Fruit fly (Drosophila melanogaster): ENCODE measurements around the gene CG14075.

The CG14075 gene

DNA sequence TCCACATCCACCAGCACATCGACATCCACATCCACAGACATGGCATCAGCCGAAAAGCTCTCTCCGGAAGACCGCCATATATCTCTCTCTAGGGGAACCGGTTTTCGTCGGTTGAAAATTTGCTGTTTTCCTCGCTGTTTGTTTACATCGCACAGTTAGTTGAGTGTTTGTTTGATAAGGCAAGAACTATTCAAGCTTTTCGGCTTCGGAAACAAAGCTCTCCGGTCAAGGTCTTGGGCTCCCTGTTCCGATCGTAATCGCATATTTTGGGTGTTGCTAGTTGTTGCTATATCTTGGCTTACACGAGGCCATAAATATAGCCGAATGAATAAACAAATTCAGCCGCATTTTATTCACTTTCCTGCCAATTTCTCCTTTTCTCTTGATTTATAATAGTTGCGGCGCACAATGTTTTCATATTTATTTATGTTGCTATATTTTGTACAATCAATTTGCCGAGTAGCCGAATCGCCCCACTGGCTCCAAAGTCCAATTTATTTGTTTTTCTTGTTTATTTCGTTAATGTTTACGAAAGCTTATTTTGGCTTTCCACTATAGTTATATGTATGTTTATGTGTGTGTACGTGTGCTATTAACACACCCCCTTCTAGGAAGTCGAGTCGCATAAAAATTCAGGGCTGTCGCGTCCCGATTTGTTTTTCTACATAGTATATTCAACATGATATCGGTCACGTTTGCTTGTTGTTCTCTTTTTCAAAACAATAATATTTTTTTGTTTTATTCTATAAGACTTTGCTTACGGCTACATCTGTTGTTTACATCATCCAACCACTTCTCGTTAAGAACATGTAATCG is 12.2 kb downstream of the CG14075 start (continued):
- TF ChIP-seq lab (GFP tag; optimal IDR thresholded peaks at IDR 0.05) (peak; percentile 27), Fer2 (tag; optimal IDR thresholded peaks at IDR 0.05) (peak; percentile 13), Antp (GFP tag; optimal IDR thresholded peaks at IDR 0.05) (no peak), gcm (GFP tag; optimal IDR thresholded peaks at IDR 0.05) (no peak), CG10462 (GFP tag; optimal IDR thresholded peaks at IDR 0.05) (no peak), schlank (tag; optimal IDR thresholded peaks at IDR 0.05) (no peak), zfh1 (GFP tag; IDR thresholded peaks at IDR 0.05) (peak; percentile 32; the same call in 1 of the 3 replicates), crp (GFP tag; optimal IDR thresholded peaks at IDR 0.05) (no peak), dm (GFP tag; optimal IDR thresholded peaks at IDR 0.05) (no peak), bigmax (GFP tag; optimal IDR thresholded peaks at IDR 0.05) (no peak), CG31441 (GFP tag; IDR thresholded peaks at IDR 0.05) (no peak), NC2α (GFP tag; optimal IDR thresholded peaks at IDR 0.05) (no peak), CG12236 (GFP tag; optimal IDR thresholded peaks at IDR 0.05) (no peak), en (GFP tag; optimal IDR thresholded peaks at IDR 0.05) (no peak), da (GFP tag; optimal IDR thresholded peaks at IDR 0.05) (no peak), CG3281 (GFP tag; optimal IDR thresholded peaks at IDR 0.05) (peak; percentile 65), gt (GFP tag; IDR thresholded peaks at IDR 0.05) (no peak), pum (GFP tag; optimal IDR thresholded peaks at IDR 0.05) (no peak), CG11398 (GFP tag; optimal IDR thresholded peaks at IDR 0.05) (no peak), knrl (GFP tag; IDR thresholded peaks at IDR 0.05; ENCODE audit: partially characterized antibody) (no peak), bcd (GFP tag; optimal IDR thresholded peaks at IDR 0.05) (no peak), Trl (optimal IDR thresholded peaks at IDR 0.05) (peak; percentile 54 to 82), Trl (GFP tag; optimal IDR thresholded peaks at IDR 0.05) (no peak), Tbp (GFP tag; optimal IDR thresholded peaks at IDR 0.05) (no peak), CG12071 (GFP tag; optimal IDR thresholded peaks at IDR 0.05) (no peak), ac (GFP tag; optimal IDR thresholded peaks at IDR 0.05) (no peak), jing (GFP tag; optimal IDR thresholded peaks at IDR 0.05) (no peak), CG18619 (GFP tag; optimal IDR thresholded peaks at IDR 0.05) (no peak), CG11093 (GFP tag; IDR thresholded peaks at IDR 0.05) (no peak), Vsx1 (GFP tag; optimal IDR thresholded peaks at IDR 0.05) (peak; percentile 51), CG33557 (GFP tag; optimal IDR thresholded peaks at IDR 0.05) (no peak), Six4 (GFP tag; optimal IDR thresholded peaks at IDR 0.05) (no peak), Ssrp (tag; optimal IDR thresholded peaks at IDR 0.05) (no peak), cwo (GFP tag; optimal IDR thresholded peaks at IDR 0.05) (peak; percentile 73), nau (GFP tag; optimal IDR thresholded peaks at IDR 0.05) (no peak), NFAT (GFP tag; IDR thresholded peaks at IDR 0.05) (no peak), CG2678 (tag; optimal IDR thresholded peaks at IDR 0.05) (peak; percentile 53), p53 (GFP tag; optimal IDR thresholded peaks at IDR 0.05) (no peak), CG33213 (GFP tag; optimal IDR thresholded peaks at IDR 0.05) (no peak), CG5953 (GFP tag; IDR thresholded peaks at IDR 0.05) (no peak), tll (GFP tag; optimal IDR thresholded peaks at IDR 0.05) (no peak), CG6791 (GFP tag; IDR thresholded peaks at IDR 0.05; ENCODE audit: partially characterized antibody) (no peak), zfh2 (GFP tag; optimal IDR thresholded peaks at IDR 0.05) (no peak), CG32767 (GFP tag; IDR thresholded peaks at IDR 0.05) (no peak), CG1233 (GFP tag; optimal IDR thresholded peaks at IDR 0.05) (no peak), Chrac-16 (GFP tag; optimal IDR thresholded peaks at IDR 0.05) (no peak), trem (tag; optimal IDR thresholded peaks at IDR 0.05) (no peak), cg (GFP tag; optimal IDR thresholded peaks at IDR 0.05) (no peak), H15 (GFP tag; IDR thresholded peaks at IDR 0.05) (no peak), CG10267 (tag; optimal IDR thresholded peaks at IDR 0.05) (no peak)
